Worm (Caenorhabditis elegans) whole organism, L1 larva: ENCODE results near the gene Y46G5A.28.

ENCODE experiments used
- C34B4.2 ChIP-seq: sonication (generic microtip); optimal IDR thresholded peaks from 2 replicates; lab custom pipeline; 2017; ENCODE audit warnings: mild to moderate bottlenecking, missing genetic modification characterization, missing compliant biosample characterization
- F16B12.6 ChIP-seq: fragments of 150-350 bp; optimal IDR thresholded peaks from 2 replicates; lab custom pipeline; 2014; ENCODE audit warnings: missing biosample characterization, missing genetic modification characterization
- alr-1 ChIP-seq: fragments of 200-800 bp; sonication (Bioruptor generic); optimal IDR thresholded peaks from 2 replicates; lab custom pipeline; 2018; ENCODE audit warnings: borderline replicate concordance, mild to moderate bottlenecking, missing genetic modification characterization, missing compliant biosample characterization
- aly-2 ChIP-seq: fragments of 150-350 bp; optimal IDR thresholded peaks from 2 replicates; lab custom pipeline; 2014; ENCODE audit warnings: missing biosample characterization, missing genetic modification characterization
- ama-1 ChIP-seq: fragments of 150-350 bp; optimal IDR thresholded peaks from 2 replicates; lab custom pipeline; 2014
- ceh-8 ChIP-seq: fragments of 200-800 bp; sonication (Bioruptor generic); optimal IDR thresholded peaks from 2 replicates; lab custom pipeline; 2018; ENCODE audit warnings: mild to moderate bottlenecking, missing genetic modification characterization, moderate library complexity, missing compliant biosample characterization
- ceh-88 ChIP-seq: fragments of 200-800 bp; sonication (Bioruptor generic); IDR thresholded peaks from 2 replicates; pipeline ENCODE4 v1.3.6; 2022; ENCODE audit warnings: missing genetic modification characterization, missing compliant biosample characterization
- ces-1 ChIP-seq: fragments of 150-350 bp; optimal IDR thresholded peaks from 2 replicates; lab custom pipeline; 2014; ENCODE audit warnings: missing biosample characterization, missing genetic modification reagents, missing genetic modification characterization
- dsc-1 ChIP-seq: sonication (generic microtip); optimal IDR thresholded peaks from 2 replicates; lab custom pipeline; 2016; ENCODE audit warnings: mild to moderate bottlenecking, missing genetic modification characterization, missing compliant biosample characterization
- efl-1 ChIP-seq, 4 experiments: fragments of 150-350 bp; optimal IDR thresholded peaks in 3 of 4; peaks in 1 of 4; 1 replicate in 1 of 4; 2 replicates in 3 of 4; lab custom pipeline; 2014; ENCODE audit warnings: missing biosample characterization in 2 of 4, missing genetic modification characterization in 2 of 4, missing genetic modification reagents in 2 of 4
- elt-2 ChIP-seq: sonication (generic microtip); optimal IDR thresholded peaks from 2 replicates; lab custom pipeline; 2016; ENCODE audit warnings: missing genetic modification characterization, mild to moderate bottlenecking, inconsistent platforms, missing compliant biosample characterization, missing genetic modification reagents
- elt-3 ChIP-seq, 6 experiments: fragments of 150-350 bp in 1 of 6; sonication (generic microtip); optimal IDR thresholded peaks; 2 replicates each; lab custom pipeline; 2017 to 2018; ENCODE audit warnings: missing biosample characterization in 6 of 6, missing genetic modification characterization in 6 of 6, inconsistent platforms in 1 of 6
- ets-5 ChIP-seq: fragments of 200-800 bp; sonication (Bioruptor generic); IDR thresholded peaks from 2 replicates; pipeline ENCODE4 v1.3.6; 2022; ENCODE audit warnings: missing genetic modification characterization, missing compliant biosample characterization
- fkh-10 ChIP-seq: sonication (generic microtip); optimal IDR thresholded peaks from 2 replicates; lab custom pipeline; 2017; ENCODE audit warnings: missing biosample characterization, missing genetic modification reagents, missing genetic modification characterization
- fkh-8 ChIP-seq: sonication (generic microtip); optimal IDR thresholded peaks from 2 replicates; lab custom pipeline; 2016; ENCODE audit warnings: mild to moderate bottlenecking, missing genetic modification characterization, missing compliant biosample characterization
- fos-1 ChIP-seq: fragments of 150-350 bp; optimal IDR thresholded peaks from 2 replicates; lab custom pipeline; 2014; ENCODE audit warnings: missing biosample characterization, missing genetic modification characterization
- isw-1 ChIP-seq: fragments of 200-800 bp; sonication (Bioruptor generic); IDR thresholded peaks from 2 replicates; pipeline ENCODE4 v1.3.6; 2022; ENCODE audit warnings: missing genetic modification characterization, missing compliant biosample characterization
- lin-13 ChIP-seq: fragments of 150-350 bp; optimal IDR thresholded peaks from 2 replicates; lab custom pipeline; 2014; ENCODE audit warnings: missing biosample characterization, missing genetic modification reagents, missing genetic modification characterization
- lin-14 ChIP-seq: fragments of 200-800 bp; sonication (Bioruptor generic); optimal IDR thresholded peaks from 2 replicates; lab custom pipeline; 2018; ENCODE audit warnings: mild to moderate bottlenecking, missing genetic modification characterization, moderate library complexity, missing compliant biosample characterization
- mdl-1 ChIP-seq, 2 experiments: fragments of 150-350 bp; optimal IDR thresholded peaks; 2 replicates each; lab custom pipeline; 2014 to 2017; ENCODE audit warnings: missing biosample characterization in 2 of 2, missing genetic modification characterization in 2 of 2, inconsistent platforms in 1 of 2
- mep-1 ChIP-seq: fragments of 150-350 bp; optimal IDR thresholded peaks from 2 replicates; lab custom pipeline; 2014; ENCODE audit warnings: missing biosample characterization, missing genetic modification characterization
- nhr-47 ChIP-seq: sonication (generic microtip); optimal IDR thresholded peaks from 2 replicates; lab custom pipeline; 2016; ENCODE audit warnings: mild to moderate bottlenecking, missing genetic modification characterization, moderate library complexity, missing compliant biosample characterization
- nhr-71 ChIP-seq: sonication (generic microtip); optimal IDR thresholded peaks from 2 replicates; lab custom pipeline; 2016; ENCODE audit warnings: mild to moderate bottlenecking, missing genetic modification characterization, moderate library complexity, missing compliant biosample characterization
- nhr-77 ChIP-seq: fragments of 150-350 bp; optimal IDR thresholded peaks from 2 replicates; lab custom pipeline; 2014; ENCODE audit warnings: missing biosample characterization, missing genetic modification characterization
- nhr-85 ChIP-seq: sonication (generic microtip); peaks from one replicate; lab custom pipeline; 2016; ENCODE audit warnings: missing genetic modification characterization, inconsistent platforms, missing compliant biosample characterization
- pax-3 ChIP-seq: fragments of 200-800 bp; sonication (Bioruptor generic); optimal IDR thresholded peaks from 2 replicates; lab custom pipeline; 2018; ENCODE audit warnings: mild to moderate bottlenecking, missing genetic modification characterization, moderate library complexity, missing compliant biosample characterization
- pqm-1 ChIP-seq: sonication (generic microtip); optimal IDR thresholded peaks from 3 replicates; lab custom pipeline; 2017; ENCODE audit warnings: missing biosample characterization, missing genetic modification characterization
- skn-1 ChIP-seq: fragments of 150-350 bp; optimal IDR thresholded peaks from 2 replicates; lab custom pipeline; 2014; ENCODE audit warnings: missing biosample characterization, missing genetic modification characterization
- sptf-1 ChIP-seq: fragments of 150-350 bp; optimal IDR thresholded peaks from 2 replicates; lab custom pipeline; 2014; ENCODE audit warnings: missing biosample characterization, missing genetic modification characterization
- sup-37 ChIP-seq: fragments of 200-800 bp; sonication (Bioruptor generic); optimal IDR thresholded peaks from 2 replicates; lab custom pipeline; 2018; ENCODE audit warnings: mild to moderate bottlenecking, missing genetic modification characterization, missing compliant biosample characterization
- swsn-7 ChIP-seq: sonication (generic microtip); optimal IDR thresholded peaks from 2 replicates; lab custom pipeline; 2016; ENCODE audit warnings: missing genetic modification characterization, missing compliant biosample characterization
- tlp-1 ChIP-seq: fragments of 150-350 bp; optimal IDR thresholded peaks from 2 replicates; lab custom pipeline; 2014; ENCODE audit warnings: missing biosample characterization, missing genetic modification characterization
- unc-130 ChIP-seq: fragments of 150-350 bp; optimal IDR thresholded peaks from 2 replicates; lab custom pipeline; 2017; ENCODE audit warnings: missing biosample characterization, missing genetic modification characterization, inconsistent platforms
- unc-62 ChIP-seq: fragments of 150-350 bp; optimal IDR thresholded peaks from 2 replicates; lab custom pipeline; 2014; ENCODE audit warnings: missing biosample characterization, missing genetic modification reagents, missing genetic modification characterization
- unc-86 ChIP-seq: sonication (generic microtip); optimal IDR thresholded peaks from 2 replicates; lab custom pipeline; 2016; ENCODE audit warnings: missing genetic modification characterization, missing compliant biosample characterization
- xbp-1 ChIP-seq: sonication (generic microtip); optimal IDR thresholded peaks from 2 replicates; lab custom pipeline; 2016; ENCODE audit warnings: missing genetic modification characterization, missing compliant biosample characterization

The Y46G5A.28 gene

ce11 chrII:12880406-12880805, 30.2 kb downstream of the Y46G5A.28 start, which contains the start of gene F35C5.1:
Gene F35C5.1, plus strand, starts transcription at chrII:12880804.
- no peak for TF ChIP-seq unc-62 (GFP tag; lab: Kevin White, UChicago)
- TF ChIP-seq fkh-10 = no peak
- no peak for TF ChIP-seq F16B12.6 (tag; lab: Kevin White, UChicago)
- no peak for TF ChIP-seq lin-13 (GFP tag; lab: Kevin White, UChicago)
- no peak for TF ChIP-seq dsc-1 (tag; lab: Kevin White, UChicago)
- TF ChIP-seq xbp-1 (tag; lab: Kevin White, UChicago) = no peak
- TF ChIP-seq ces-1 (GFP tag; lab: Kevin White, UChicago) = no peak
- TF ChIP-seq ama-1 (lab: Kevin White, UChicago) = no peak
- TF ChIP-seq ets-5 = no peak
- no peak for TF ChIP-seq pqm-1 (tag; lab: Kevin White, UChicago)
- TF ChIP-seq nhr-47 (tag; lab: Kevin White, UChicago) = no peak
- no peak for TF ChIP-seq ceh-8
- no peak for TF ChIP-seq nhr-77 (tag; lab: Kevin White, UChicago)
- no peak for TF ChIP-seq lin-14 (GFP tag; lab: Kevin White, UChicago)
- no peak for TF ChIP-seq nhr-85 (tag; lab: Kevin White, UChicago)
- no peak for TF ChIP-seq skn-1 (tag; lab: Kevin White, UChicago)
- no peak for TF ChIP-seq nhr-71
- no peak for TF ChIP-seq fkh-8 (tag; lab: Kevin White, UChicago)
- no peak for TF ChIP-seq C34B4.2
- TF ChIP-seq mep-1 (tag; lab: Kevin White, UChicago) = no peak
- TF ChIP-seq, all 84 proteins: peak for 0

- TF ChIP-seq elt-3 (tag; optimal IDR thresholded peaks at IDR 0.05; lab: Kevin White, UChicago) (no peak), efl-1 (optimal IDR thresholded peaks at IDR 0.05; lab: Kevin White, UChicago) (no peak), efl-1 (GFP tag; optimal IDR thresholded peaks at IDR 0.05 in 1 of 2; lab: Kevin White, UChicago) (no peak), unc-86 (no peak)
These were observed 34.7 kb downstream of the Y46G5A.28 start, which contains the start of gene sra-14 for ce11 chrII:12884972-12885371. Gene sra-14, plus strand, starts transcription at chrII:12885272.

- TF ChIP-seq mdl-1 (tag; optimal IDR thresholded peaks at IDR 0.05; lab: Kevin White, UChicago) (no peak), unc-130 (tag; lab: Kevin White, UChicago) (no peak), isw-1 (GFP tag; lab: Robert Waterston, UW) (no peak), sup-37 (GFP tag; lab: Kevin White, UChicago) (no peak), elt-3 (tag; optimal IDR thresholded peaks at IDR 0.05; lab: Kevin White, UChicago) (no peak), sptf-1 (tag; lab: Kevin White, UChicago) (no peak), alr-1 (tag; lab: Kevin White, UChicago) (no peak), swsn-7 (tag; lab: Kevin White, UChicago) (no peak), aly-2 (tag; lab: Kevin White, UChicago) (no peak)
These were observed 38.2 kb downstream of the Y46G5A.28 start, which contains the start of gene F35C5.3 for ce11 chrII:12888471-12888870. Gene F35C5.3, plus strand, starts transcription at chrII:12888771.

- no peak for TF ChIP-seq ceh-88 (GFP tag; lab: Robert Waterston, UW)
- no peak for TF ChIP-seq ama-1 (lab: Kevin White, UChicago)
- peak; percentile 14 for TF ChIP-seq elt-2 (tag; lab: Kevin White, UChicago)
These were observed 42.2 kb downstream of the Y46G5A.28 start for ce11 chrII:12892407-12892806.

- peak; percentile 81 for TF ChIP-seq elt-2 (tag; lab: Kevin White, UChicago)
- TF ChIP-seq tlp-1 = peak; percentile 55
- TF ChIP-seq nhr-85 (tag; lab: Kevin White, UChicago) = no peak
- peak; percentile 35 for TF ChIP-seq pqm-1 (tag; lab: Kevin White, UChicago)
- peak; percentile 21 for TF ChIP-seq pax-3 (tag; lab: Kevin White, UChicago)
- TF ChIP-seq fos-1 (tag; lab: Kevin White, UChicago) = no peak
These were observed 44.9 kb downstream of the Y46G5A.28 start, which contains the start of the genes clec-62 and clec-63 for ce11 chrII:12895078-12895670. Gene clec-62, minus strand, starts transcription at chrII:12895128. Gene clec-63, plus strand, starts transcription at chrII:12895638.
